Fruit fly (Drosophila melanogaster) whole organism, prepupa: ENCODE measurements around the gene CG32241.

Source experiments
- Blimp-1 ChIP-seq: fragments of 200-800 bp; sonication (Bioruptor generic); optimal IDR thresholded peaks from 3 replicates; lab custom pipeline; 2017; ENCODE audit warnings: missing biosample characterization, missing genetic modification characterization, mild to moderate bottlenecking, moderate library complexity, missing genetic modification reagents
- CG10669 ChIP-seq: fragments of 200-800 bp; sonication (Bioruptor generic); optimal IDR thresholded peaks from 3 replicates; lab custom pipeline; 2018; ENCODE audit warnings: missing biosample characterization, mild to moderate bottlenecking, missing genetic modification characterization, moderate library complexity
- CG15336 ChIP-seq: fragments of 200-800 bp; sonication (Bioruptor generic); IDR thresholded peaks from 2 replicates; pipeline ENCODE4 v1.3.6; 2022; ENCODE audit warnings: missing biosample characterization, missing genetic modification characterization
- CG1621 ChIP-seq: fragments of 200-800 bp; sonication (Bioruptor generic); optimal IDR thresholded peaks from 3 replicates; lab custom pipeline; 2018; ENCODE audit warnings: missing biosample characterization, mild to moderate bottlenecking, missing genetic modification characterization
- CG16779 ChIP-seq: fragments of 200-800 bp; sonication (Bioruptor generic); optimal IDR thresholded peaks from 3 replicates; lab custom pipeline; 2017; ENCODE audit warnings: missing biosample characterization, mild to moderate bottlenecking, missing genetic modification characterization
- CG31627 ChIP-seq: fragments of 200-800 bp; sonication (Bioruptor generic); optimal IDR thresholded peaks from 3 replicates; lab custom pipeline; 2016; ENCODE audit warnings: missing biosample characterization, missing genetic modification characterization
- CG32006 ChIP-seq: fragments of 200-800 bp; sonication (Bioruptor generic); optimal IDR thresholded peaks from 3 replicates; lab custom pipeline; 2017; ENCODE audit warnings: missing biosample characterization, mild to moderate bottlenecking, missing genetic modification characterization
- CG34406 ChIP-seq: fragments of 200-800 bp; sonication (Bioruptor generic); optimal IDR thresholded peaks from 3 replicates; lab custom pipeline; 2016; ENCODE audit warnings: missing biosample characterization, missing genetic modification characterization
- CG3919 ChIP-seq: fragments of 200-800 bp; sonication (Bioruptor generic); optimal IDR thresholded peaks from 3 replicates; lab custom pipeline; 2016; ENCODE audit warnings: missing biosample characterization, missing genetic modification characterization
- CG4318 ChIP-seq: fragments of 200-800 bp; sonication (Bioruptor generic); optimal IDR thresholded peaks from 3 replicates; lab custom pipeline; 2017; ENCODE audit warnings: missing biosample characterization, mild to moderate bottlenecking, missing genetic modification characterization
- CG6163 ChIP-seq: fragments of 200-800 bp; sonication (Bioruptor generic); IDR thresholded peaks from 3 replicates; pipeline ENCODE4 v1.3.6; 2022; ENCODE audit warnings: missing biosample characterization, missing genetic modification characterization
- CG6276 ChIP-seq: fragments of 200-800 bp; sonication (Bioruptor generic); optimal IDR thresholded peaks from 2 replicates; lab custom pipeline; 2017; ENCODE audit warnings: missing biosample characterization, mild to moderate bottlenecking, missing genetic modification characterization
- CG6808 ChIP-seq: fragments of 200-800 bp; sonication (Bioruptor generic); optimal IDR thresholded peaks from 3 replicates; lab custom pipeline; 2017; ENCODE audit warnings: missing biosample characterization, missing genetic modification characterization, mild to moderate bottlenecking, moderate library complexity, missing genetic modification reagents
- CG6854 ChIP-seq: fragments of 200-800 bp; sonication (Bioruptor generic); optimal IDR thresholded peaks from 2 replicates; lab custom pipeline; 2017; ENCODE audit warnings: missing biosample characterization, mild to moderate bottlenecking, missing genetic modification characterization
- CG8119 ChIP-seq: fragments of 200-800 bp; sonication (Bioruptor generic); IDR thresholded peaks from 3 replicates; pipeline ENCODE4 v1.3.6; 2022; ENCODE audit warnings: missing biosample characterization, missing genetic modification characterization
- CG9139 ChIP-seq: fragments of 200-800 bp; sonication (Bioruptor generic); optimal IDR thresholded peaks from 3 replicates; lab custom pipeline; 2017; ENCODE audit warnings: missing biosample characterization, mild to moderate bottlenecking, missing genetic modification characterization
- Eip78C ChIP-seq: fragments of 200-800 bp; sonication (Bioruptor generic); peaks from one replicate; lab custom pipeline; 2016; ENCODE audit warnings: missing biosample characterization, missing genetic modification characterization
- Met ChIP-seq: fragments of 200-800 bp; sonication (Bioruptor generic); optimal IDR thresholded peaks from 3 replicates; lab custom pipeline; 2016; ENCODE audit warnings: missing biosample characterization, missing genetic modification characterization
- OdsH ChIP-seq: fragments of 200-800 bp; sonication (Bioruptor generic); optimal IDR thresholded peaks from 3 replicates; lab custom pipeline; 2016; ENCODE audit warnings: missing biosample characterization, missing genetic modification characterization
- Smox ChIP-seq: fragments of 200-800 bp; sonication (Bioruptor generic); optimal IDR thresholded peaks from 3 replicates; lab custom pipeline; 2016; ENCODE audit warnings: missing biosample characterization, missing genetic modification characterization
- Sox15 ChIP-seq: fragments of 200-800 bp; sonication (Bioruptor generic); optimal IDR thresholded peaks from 3 replicates; lab custom pipeline; 2016; ENCODE audit warnings: missing biosample characterization, missing genetic modification characterization
- acj6 ChIP-seq: fragments of 200-800 bp; sonication (Bioruptor generic); optimal IDR thresholded peaks from 3 replicates; lab custom pipeline; 2016; ENCODE audit warnings: missing biosample characterization, missing genetic modification characterization
- cyc ChIP-seq: fragments of 200-800 bp; sonication (Bioruptor generic); optimal IDR thresholded peaks from 3 replicates; lab custom pipeline; 2016; ENCODE audit warnings: missing biosample characterization, missing genetic modification characterization
- eg ChIP-seq: fragments of 200-800 bp; sonication (Bioruptor generic); IDR thresholded peaks from 3 replicates; pipeline ENCODE4 v1.3.6; 2022; ENCODE audit warnings: missing biosample characterization, missing genetic modification characterization
- fkh ChIP-seq: fragments of 200-800 bp; sonication (Bioruptor generic); optimal IDR thresholded peaks from 3 replicates; lab custom pipeline; 2017; ENCODE audit warnings: missing biosample characterization, mild to moderate bottlenecking, missing genetic modification characterization, moderate library complexity
- lz ChIP-seq: fragments of 200-800 bp; sonication (Bioruptor generic); optimal IDR thresholded peaks from 3 replicates; lab custom pipeline; 2016; ENCODE audit warnings: missing biosample characterization, missing genetic modification characterization
- net ChIP-seq: fragments of 200-800 bp; sonication (Bioruptor generic); optimal IDR thresholded peaks from 3 replicates; lab custom pipeline; 2016; ENCODE audit warnings: missing biosample characterization, missing genetic modification characterization
- salr ChIP-seq, 2 experiments: fragments of 200-800 bp; sonication (Bioruptor generic); optimal IDR thresholded peaks; 3 replicates each; lab custom pipeline; 2016 to 2018; ENCODE audit warnings: missing biosample characterization in 2 of 2, missing genetic modification characterization in 2 of 2, mild to moderate bottlenecking in 1 of 2
- spab ChIP-seq: fragments of 200-800 bp; sonication (Bioruptor generic); optimal IDR thresholded peaks from 2 replicates; lab custom pipeline; 2017; ENCODE audit warnings: missing biosample characterization, mild to moderate bottlenecking, missing genetic modification characterization, missing genetic modification reagents
- ss ChIP-seq, 2 experiments: fragments of 200-800 bp; sonication (Bioruptor generic); optimal IDR thresholded peaks; 2 replicates in 1 of 2; 3 replicates in 1 of 2; lab custom pipeline; 2017 to 2018; ENCODE audit warnings: mild to moderate bottlenecking in 2 of 2, missing biosample characterization in 2 of 2, missing genetic modification characterization in 2 of 2, moderate library complexity in 1 of 2
- vri ChIP-seq: fragments of 200-800 bp; sonication (Bioruptor generic); optimal IDR thresholded peaks from 3 replicates; lab custom pipeline; 2016; ENCODE audit warnings: missing biosample characterization, mild to moderate bottlenecking, missing genetic modification characterization

Gene CG32241

dm6 chr3L:4463773-4464301 lies 2.6 kb downstream of the CG32241 start, which contains the start of gene CG15024:
CG15024 (minus strand) TSS chr3L:4463823.
- TF ChIP-seq CG16779 (tag; lab: Kevin White, UChicago): no peak
- TF ChIP-seq cyc (GFP tag; lab: Kevin White, UChicago): no peak
- no peak for TF ChIP-seq CG15336
- TF ChIP-seq Eip78C: no peak
- TF ChIP-seq CG31627 (GFP tag; lab: Kevin White, UChicago): no peak
- no peak for TF ChIP-seq CG4318
- TF ChIP-seq acj6: no peak
- TF ChIP-seq CG8119 (GFP tag; lab: Robert Waterston, UW): no peak
- no peak for TF ChIP-seq ss (GFP tag; optimal IDR thresholded peaks at IDR 0.05; lab: Kevin White, UChicago)
- no peak for TF ChIP-seq CG6163 (GFP tag; lab: Robert Waterston, UW)
- no peak for TF ChIP-seq OdsH
- TF ChIP-seq CG6276 (GFP tag; lab: Kevin White, UChicago): no peak
- no peak for TF ChIP-seq CG3919 (GFP tag; lab: Kevin White, UChicago)
- TF ChIP-seq, all 60 proteins: peak for 0

- TF ChIP-seq lz (no peak), CG10669 (GFP tag; lab: Kevin White, UChicago) (no peak), CG6854 (GFP tag; lab: Kevin White, UChicago) (no peak), CG6163 (GFP tag; lab: Robert Waterston, UW) (no peak), CG9139 (GFP tag; lab: Kevin White, UChicago) (no peak), CG6808 (GFP tag; lab: Kevin White, UChicago) (no peak), CG34406 (GFP tag; lab: Kevin White, UChicago) (no peak), Eip78C (peak; percentile 61), salr (GFP tag; optimal IDR thresholded peaks at IDR 0.05; lab: Kevin White, UChicago) (no peak)
These were observed 4.9 kb downstream of the CG32241 start, which contains the start of gene CG15023 for dm6 chr3L:4461454-4462045. CG15023 (minus strand) TSS chr3L:4461504.

dm6 chr3L:4460307-4461088 lies 5.9 kb downstream of the CG32241 start, which contains the start of gene CG15022:
CG15022 (minus strand) TSS chr3L:4460317.
- TF ChIP-seq lz (no peak), acj6 (no peak), Blimp-1 (GFP tag; lab: Kevin White, UChicago) (no peak), fkh (GFP tag; lab: Kevin White, UChicago) (no peak), CG3919 (GFP tag; lab: Kevin White, UChicago) (no peak), Smox (no peak), OdsH (no peak), CG34406 (GFP tag; lab: Kevin White, UChicago) (no peak), CG32006 (GFP tag; lab: Kevin White, UChicago) (no peak), net (GFP tag; lab: Kevin White, UChicago) (no peak), salr (GFP tag; optimal IDR thresholded peaks at IDR 0.05; lab: Kevin White, UChicago) (no peak), Sox15 (no peak), spab (GFP tag; lab: Kevin White, UChicago) (no peak), eg (no peak), CG9139 (GFP tag; lab: Kevin White, UChicago) (no peak), CG10669 (GFP tag; lab: Kevin White, UChicago) (no peak)

dm6 chr3L:4458063-4458462 lies 8.4 kb downstream of the CG32241 start, which contains the start of gene CG11345:
CG11345 (minus strand) TSS chr3L:4458163.
- TF ChIP-seq vri (no peak), Met (no peak), CG9139 (GFP tag; lab: Kevin White, UChicago) (no peak), CG1621 (no peak)
